Worm (Caenorhabditis elegans) whole organism, L2 larva: ENCODE data around the gene F10C1.1.

Source experiments
- C34F6.9 ChIP-seq: fragments of 150-350 bp; optimal IDR thresholded peaks from 2 replicates; lab custom pipeline; 2014; ENCODE audit warnings: missing biosample characterization, missing genetic modification characterization
- F13H6.1 ChIP-seq: sonication (generic microtip); optimal IDR thresholded peaks from 2 replicates; lab custom pipeline; 2016; ENCODE audit warnings: missing genetic modification characterization, missing compliant biosample characterization
- R02D3.7 ChIP-seq: fragments of 150-350 bp; optimal IDR thresholded peaks from 2 replicates; lab custom pipeline; 2014; ENCODE audit warnings: missing biosample characterization, missing genetic modification characterization
- ZK546.5 ChIP-seq: sonication (generic microtip); optimal IDR thresholded peaks from 2 replicates; lab custom pipeline; 2017; ENCODE audit warnings: missing biosample characterization, missing genetic modification characterization
- alr-1 ChIP-seq: fragments of 150-350 bp; optimal IDR thresholded peaks from 2 replicates; lab custom pipeline; 2014; ENCODE audit warnings: missing biosample characterization, missing genetic modification characterization
- aly-2 ChIP-seq: fragments of 150-350 bp; optimal IDR thresholded peaks from 2 replicates; lab custom pipeline; 2014; ENCODE audit warnings: missing biosample characterization, missing genetic modification characterization
- ama-1 ChIP-seq: fragments of 150-350 bp; optimal IDR thresholded peaks from 2 replicates; lab custom pipeline; 2018; ENCODE audit warnings: inconsistent platforms
- blmp-1 ChIP-seq: sonication (generic microtip); optimal IDR thresholded peaks from 2 replicates; lab custom pipeline; 2017; ENCODE audit warnings: missing genetic modification characterization, mild to moderate bottlenecking, missing compliant biosample characterization, antibody characterized with exemption, moderate library complexity; ENCODE audit not compliant: insufficient read depth
- crh-2 ChIP-seq: sonication (generic microtip); optimal IDR thresholded peaks from 2 replicates; lab custom pipeline; 2017; ENCODE audit warnings: missing biosample characterization, missing genetic modification characterization
- dmd-4 ChIP-seq: sonication (generic microtip); optimal IDR thresholded peaks from 2 replicates; lab custom pipeline; 2017; ENCODE audit warnings: missing biosample characterization, missing genetic modification characterization
- egl-27 ChIP-seq: sonication (generic microtip); optimal IDR thresholded peaks from 3 replicates; lab custom pipeline; 2017; ENCODE audit warnings: missing biosample characterization, missing genetic modification reagents, missing genetic modification characterization
- elt-1 ChIP-seq: fragments of 150-350 bp; optimal IDR thresholded peaks from 2 replicates; lab custom pipeline; 2014; ENCODE audit warnings: missing biosample characterization, missing genetic modification characterization
- elt-3 ChIP-seq: sonication (generic microtip); optimal IDR thresholded peaks from 2 replicates; lab custom pipeline; 2017; ENCODE audit warnings: missing biosample characterization, missing genetic modification characterization
- fos-1 ChIP-seq: fragments of 150-350 bp; optimal IDR thresholded peaks from 2 replicates; lab custom pipeline; 2014; ENCODE audit warnings: missing biosample characterization, missing genetic modification characterization
- gmeb-1 ChIP-seq: fragments of 150-350 bp; optimal IDR thresholded peaks from 2 replicates; lab custom pipeline; 2014; ENCODE audit warnings: missing biosample characterization, missing genetic modification characterization
- lin-11 ChIP-seq: fragments of 150-350 bp; sonication (generic microtip); optimal IDR thresholded peaks from 2 replicates; lab custom pipeline; 2014; ENCODE audit warnings: missing biosample characterization, missing genetic modification characterization, inconsistent platforms, mixed read lengths
- lin-13 ChIP-seq: fragments of 150-350 bp; optimal IDR thresholded peaks from 2 replicates; lab custom pipeline; 2014; ENCODE audit warnings: missing biosample characterization, missing genetic modification reagents, missing genetic modification characterization
- lsy-2 ChIP-seq, 2 experiments: fragments of 150-350 bp in 1 of 2; sonication (generic microtip) in 1 of 2; optimal IDR thresholded peaks; 2 replicates each; lab custom pipeline; 2014 to 2017; ENCODE audit warnings: missing biosample characterization in 2 of 2, missing genetic modification characterization in 2 of 2
- mab-5 ChIP-seq: fragments of 150-350 bp; optimal IDR thresholded peaks from 2 replicates; lab custom pipeline; 2014; ENCODE audit warnings: missing biosample characterization, missing genetic modification characterization
- mbf-1 ChIP-seq: sonication (generic microtip); optimal IDR thresholded peaks from 2 replicates; lab custom pipeline; 2017; ENCODE audit warnings: missing biosample characterization, missing genetic modification characterization
- mdl-1 ChIP-seq, 2 experiments: fragments of 150-350 bp in 1 of 2; sonication (generic microtip) in 1 of 2; optimal IDR thresholded peaks; 2 replicates each; lab custom pipeline; 2017; ENCODE audit warnings: missing biosample characterization in 2 of 2, missing genetic modification characterization in 2 of 2
- nhr-10 ChIP-seq: sonication (generic microtip); optimal IDR thresholded peaks from 2 replicates; lab custom pipeline; 2017; ENCODE audit warnings: missing biosample characterization, missing genetic modification characterization
- nhr-12 ChIP-seq: fragments of 150-350 bp; optimal IDR thresholded peaks from 2 replicates; lab custom pipeline; 2014; ENCODE audit warnings: missing biosample characterization, missing genetic modification characterization
- nhr-129 ChIP-seq: fragments of 150-350 bp; optimal IDR thresholded peaks from 2 replicates; lab custom pipeline; 2014; ENCODE audit warnings: missing biosample characterization, missing genetic modification characterization
- nhr-23 ChIP-seq: fragments of 150-350 bp; optimal IDR thresholded peaks from 2 replicates; lab custom pipeline; 2014; ENCODE audit warnings: missing biosample characterization, missing genetic modification reagents, missing genetic modification characterization
- nhr-237 ChIP-seq: fragments of 150-350 bp; optimal IDR thresholded peaks from 2 replicates; lab custom pipeline; 2014; ENCODE audit warnings: missing biosample characterization, missing genetic modification characterization
- nhr-25 ChIP-seq: fragments of 150-350 bp; sonication (generic microtip); optimal IDR thresholded peaks from 3 replicates; lab custom pipeline; 2014; ENCODE audit warnings: missing biosample characterization, missing genetic modification characterization
- nhr-6 ChIP-seq: fragments of 150-350 bp; optimal IDR thresholded peaks from 2 replicates; lab custom pipeline; 2014; ENCODE audit warnings: missing biosample characterization, missing genetic modification characterization
- nhr-77 ChIP-seq: fragments of 150-350 bp; optimal IDR thresholded peaks from 2 replicates; lab custom pipeline; 2014; ENCODE audit warnings: missing biosample characterization, missing genetic modification characterization
- peb-1 ChIP-seq: fragments of 150-350 bp; optimal IDR thresholded peaks from 2 replicates; lab custom pipeline; 2014; ENCODE audit warnings: missing biosample characterization, missing genetic modification characterization
- sem-4 ChIP-seq: fragments of 150-350 bp; optimal IDR thresholded peaks from 2 replicates; lab custom pipeline; 2014; ENCODE audit warnings: missing biosample characterization, missing genetic modification reagents, missing genetic modification characterization
- skn-1 ChIP-seq: sonication (generic microtip); optimal IDR thresholded peaks from 2 replicates; lab custom pipeline; 2017; ENCODE audit warnings: missing biosample characterization, missing genetic modification characterization
- sma-3 ChIP-seq: sonication (generic microtip); optimal IDR thresholded peaks from 2 replicates; lab custom pipeline; 2016; ENCODE audit warnings: missing genetic modification reagents, missing genetic modification characterization, missing compliant biosample characterization
- sma-9 ChIP-seq, 2 experiments: fragments of 150-350 bp in 1 of 2; sonication (generic microtip) in 1 of 2; optimal IDR thresholded peaks; 2 replicates each; lab custom pipeline; 2014 to 2016; ENCODE audit warnings: missing genetic modification characterization in 2 of 2, mild to moderate bottlenecking in 1 of 2, missing biosample characterization in 1 of 2, missing compliant biosample characterization in 1 of 2, missing genetic modification reagents in 1 of 2, moderate library complexity in 1 of 2
- unc-39 ChIP-seq: fragments of 150-350 bp; optimal IDR thresholded peaks from 2 replicates; lab custom pipeline; 2014; ENCODE audit warnings: missing biosample characterization, missing genetic modification characterization
- zag-1 ChIP-seq: fragments of 150-350 bp; optimal IDR thresholded peaks from 2 replicates; lab custom pipeline; 2014; ENCODE audit warnings: missing biosample characterization, missing genetic modification characterization

Gene F10C1.1

ce11 chrII:5785504-5785903 is 11.5 kb downstream of the F10C1.1 start:
- TF ChIP-seq elt-3 (no peak), mdl-1 (tag; optimal IDR thresholded peaks at IDR 0.05; lab: Kevin White, UChicago) (no peak), F13H6.1 (tag; lab: Kevin White, UChicago) (no peak), blmp-1 (tag; lab: Kevin White, UChicago) (no peak), zag-1 (no peak), gmeb-1 (tag; lab: Kevin White, UChicago) (no peak), lin-13 (GFP tag; lab: Kevin White, UChicago) (no peak), egl-27 (no peak), unc-39 (tag; lab: Kevin White, UChicago) (no peak), nhr-12 (tag; lab: Kevin White, UChicago) (no peak), mab-5 (no peak), mbf-1 (no peak), nhr-237 (no peak), nhr-77 (tag; lab: Kevin White, UChicago) (no peak)

ce11 chrII:5788815-5789214 is 14.8 kb downstream of the F10C1.1 start, which contains the start of gene K05F1.13:
Gene K05F1.13, plus strand, starts transcription at chrII:5789115.
- TF ChIP-seq peb-1 (tag; lab: Kevin White, UChicago) (no peak), nhr-10 (tag; lab: Kevin White, UChicago) (no peak), blmp-1 (tag; lab: Kevin White, UChicago) (no peak), nhr-12 (tag; lab: Kevin White, UChicago) (no peak), egl-27 (no peak), zag-1 (no peak)

ce11 chrII:5790313-5790773 is 16.3 kb downstream of the F10C1.1 start, which contains the start of gene lect-2:
Gene lect-2, plus strand, starts transcription at chrII:5790723.
- peak; percentile 65 for TF ChIP-seq sma-9 (GFP tag; optimal IDR thresholded peaks at IDR 0.05; lab: Kevin White, UChicago)
- TF ChIP-seq sma-9 (tag; optimal IDR thresholded peaks at IDR 0.05; lab: Kevin White, UChicago) = no peak
- no peak for TF ChIP-seq nhr-25 (tag; lab: Kevin White, UChicago)
- peak in 1 of 2 experiments; percentile 28 for TF ChIP-seq lsy-2 (tag; optimal IDR thresholded peaks at IDR 0.05; lab: Kevin White, UChicago)
- TF ChIP-seq nhr-237 = no peak
- TF ChIP-seq C34F6.9 = peak; percentile 11
- no peak for TF ChIP-seq nhr-10 (tag; lab: Kevin White, UChicago)
- peak; percentile 22 for TF ChIP-seq F13H6.1 (tag; lab: Kevin White, UChicago)
- no peak for TF ChIP-seq dmd-4 (tag; lab: Kevin White, UChicago)
- TF ChIP-seq fos-1 = no peak
- TF ChIP-seq crh-2 = no peak
- no peak for TF ChIP-seq R02D3.7 (tag; lab: Kevin White, UChicago)
- TF ChIP-seq elt-1 (tag; lab: Kevin White, UChicago) = peak; percentile 39
- no peak for TF ChIP-seq nhr-23
- peak; percentile 40 for TF ChIP-seq nhr-129 (tag; lab: Kevin White, UChicago)
- TF ChIP-seq zag-1 = no peak

- TF ChIP-seq dmd-4 (tag; lab: Kevin White, UChicago) (no peak), nhr-6 (tag; lab: Kevin White, UChicago) (no peak), elt-3 (no peak)
These were observed 18.5 kb downstream of the F10C1.1 start, which contains the start of gene K05F1.14 for ce11 chrII:5792490-5792889. Gene K05F1.14, minus strand, starts transcription at chrII:5792590.

ce11 chrII:5794195-5794594 is 20.2 kb downstream of the F10C1.1 start, which contains the start of gene acdh-8:
Gene acdh-8, plus strand, starts transcription at chrII:5794495.
- TF ChIP-seq alr-1 (tag; lab: Kevin White, UChicago) (no peak), egl-27 (no peak), fos-1 (no peak), lin-11 (tag; lab: Kevin White, UChicago) (no peak), skn-1 (tag; lab: Kevin White, UChicago) (no peak), nhr-77 (tag; lab: Kevin White, UChicago) (no peak), F13H6.1 (tag; lab: Kevin White, UChicago) (no peak), mdl-1 (tag; optimal IDR thresholded peaks at IDR 0.05; lab: Kevin White, UChicago) (no peak), sem-4 (tag; lab: Kevin White, UChicago) (no peak), ZK546.5 (no peak), ama-1 (lab: Kevin White, UChicago) (no peak), C34F6.9 (no peak), lsy-2 (tag; optimal IDR thresholded peaks at IDR 0.05; lab: Kevin White, UChicago) (no peak), sma-3 (GFP tag; lab: Kevin White, UChicago) (no peak), gmeb-1 (tag; lab: Kevin White, UChicago) (no peak), zag-1 (no peak), dmd-4 (tag; lab: Kevin White, UChicago) (no peak), nhr-25 (tag; lab: Kevin White, UChicago) (no peak), aly-2 (tag; lab: Kevin White, UChicago) (no peak), nhr-237 (no peak)
